Fruit fly (Drosophila melanogaster) S2 (cell line): Measurements from ENCODE around the gene Cyp4d1.

ENCODE experiments used
- CG8478 ChIP-seq: fragments of >200 bp; optimal IDR thresholded peaks from 2 replicates; lab custom pipeline; 2018
- CTCF ChIP-seq, 2 experiments: fragments of >200 bp; optimal IDR thresholded peaks; 2 replicates each; lab custom pipeline; 2018

DNA sequence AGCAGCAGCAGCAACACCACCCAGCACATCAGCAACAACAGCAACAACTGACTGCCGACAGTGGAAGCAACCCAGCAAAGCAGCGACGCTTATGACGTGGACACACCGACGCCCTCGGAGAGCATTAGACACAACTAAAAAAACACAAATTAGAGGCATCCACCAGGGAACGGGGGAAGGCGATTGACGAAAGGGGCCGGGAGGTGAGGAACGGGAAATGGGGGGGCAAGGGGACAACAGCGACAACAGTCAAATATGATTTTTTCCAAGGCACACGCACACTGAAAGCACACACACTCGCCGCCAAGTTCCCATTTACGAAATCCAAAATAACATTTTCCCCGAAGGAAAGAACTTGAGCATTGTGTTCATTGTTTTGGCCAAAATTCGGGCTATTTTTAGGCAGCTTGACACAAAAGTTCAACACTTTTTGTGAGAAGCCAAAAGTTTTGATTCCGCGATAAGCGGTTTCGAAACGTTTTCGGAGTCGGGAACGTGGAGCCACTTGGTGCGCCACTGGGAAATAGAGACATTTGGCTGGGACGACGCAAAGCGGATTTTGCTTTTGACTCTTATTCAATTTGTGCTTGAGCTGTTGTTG, 46.8 kb upstream of the Cyp4d1 start:
- TF ChIP-seq CG8478 (lab: Kevin White, UChicago) (no peak), CTCF (optimal IDR thresholded peaks at IDR 0.05; lab: Kevin White, UChicago) (no peak)
